Fruit fly (Drosophila melanogaster): ENCODE measurements around the gene CG11251.

Gene CG11251

dm6 chr3L:13044335-13044814, 45.4 kb downstream of the CG11251 start, which contains the start of gene Syx13:
Gene Syx13 (plus strand): TSS chr3L:13044434.
- TF ChIP-seq noc (tag; optimal IDR thresholded peaks at IDR 0.05), result peak; percentile 59

DNA sequence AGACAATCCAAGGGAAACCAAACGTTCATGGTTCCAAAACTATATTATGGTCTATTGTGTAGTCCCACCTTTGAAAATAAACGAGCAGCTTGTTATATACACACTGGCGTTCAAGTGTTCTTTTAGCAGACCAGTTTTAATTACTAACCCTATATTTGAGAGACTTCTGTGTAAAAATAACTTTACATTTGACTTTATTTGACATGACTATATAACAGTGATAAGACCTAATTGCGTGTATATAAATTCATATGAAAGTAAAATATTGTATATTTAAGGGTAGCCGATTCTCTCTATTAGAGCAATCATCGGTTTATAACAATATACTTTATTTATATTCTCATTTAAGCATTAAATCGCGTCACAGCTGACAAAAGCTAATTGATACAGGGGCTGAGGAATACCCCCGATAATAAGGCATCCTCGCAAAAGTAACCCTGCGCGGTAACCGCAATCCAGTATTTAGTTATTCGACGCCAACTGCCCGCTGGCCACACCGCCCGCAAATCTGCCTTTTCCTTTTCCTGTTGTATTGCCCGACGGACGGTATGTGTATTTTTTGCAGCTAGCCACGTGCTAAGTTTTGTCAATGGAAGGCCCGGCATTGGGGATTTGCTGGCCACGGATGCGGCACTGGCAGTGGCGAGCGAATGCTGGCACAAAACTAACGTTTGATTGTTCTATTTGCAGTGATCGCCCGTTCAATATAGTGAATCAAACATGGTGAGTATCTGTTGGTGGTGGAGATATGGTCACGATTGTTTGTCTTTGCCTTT, 48.3 kb downstream of the CG11251 start, which contains the start of gene RpS4:
RpS4 (plus strand) TSS at position 465 of the 776 bp plus-strand sequence.
- TF ChIP-seq noc (tag; optimal IDR thresholded peaks at IDR 0.05), result peak; percentile 82

DNA sequence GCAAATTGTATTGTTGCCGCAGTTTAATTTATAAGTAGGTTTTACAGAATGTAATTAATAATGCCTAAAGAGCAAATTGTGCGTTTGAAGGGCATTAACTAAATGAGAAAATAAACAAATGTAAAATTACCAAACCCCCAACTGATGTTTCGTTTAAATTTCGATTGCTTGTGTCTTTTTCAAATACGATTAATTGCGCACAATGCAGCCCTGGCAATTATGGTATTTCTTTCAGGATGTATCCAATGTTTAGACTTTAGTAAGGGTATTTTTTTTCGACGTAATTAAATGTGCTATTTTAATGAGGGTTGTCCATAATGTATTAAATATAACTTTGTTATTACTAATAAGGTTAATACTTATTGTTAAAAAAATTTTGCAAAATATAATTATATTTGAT, 48.9 kb downstream of the CG11251 start:
- no peak for TF ChIP-seq noc (tag; optimal IDR thresholded peaks at IDR 0.05)

Data from whole organism, larva.